Fruit fly (Drosophila melanogaster): ENCODE measurements around the gene CG34117.

Gene CG34117

DNA sequence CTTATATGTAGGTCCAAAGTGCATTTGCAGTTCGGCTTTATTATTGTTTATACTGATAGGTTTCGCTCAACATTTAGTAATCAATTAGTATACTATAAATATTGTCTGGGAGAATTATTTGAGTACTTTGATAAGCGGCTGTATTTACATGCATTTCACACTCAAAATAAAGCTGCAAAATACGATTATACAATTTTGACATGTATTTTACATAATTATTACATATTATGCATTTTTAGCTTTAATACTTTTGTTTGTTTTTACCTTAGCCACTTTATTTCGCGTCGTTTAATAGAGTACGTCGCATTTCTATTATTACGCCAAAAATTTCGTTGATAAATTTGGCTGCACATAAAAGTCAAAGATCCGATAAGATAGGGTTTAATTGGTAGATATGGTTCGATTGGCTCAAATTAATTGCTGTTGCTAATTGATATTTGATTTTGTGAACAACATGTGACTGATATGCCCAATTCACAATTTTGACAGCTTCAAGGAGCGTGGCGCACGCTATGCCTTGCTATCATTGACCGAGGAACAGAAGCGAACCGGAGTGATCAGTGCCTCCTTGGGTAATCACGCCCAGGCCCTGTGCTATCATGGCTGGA is 33.9 kb downstream of the CG34117 start:
- TF ChIP-seq dsx (GFP tag; optimal IDR thresholded peaks at IDR 0.05; ENCODE audit: poor library complexity, severe bottlenecking) (no peak), vri (GFP tag; optimal IDR thresholded peaks at IDR 0.05) (peak; percentile 76), CG6808 (GFP tag; optimal IDR thresholded peaks at IDR 0.05) (peak; percentile 2), Eip78C (GFP tag) (peak; percentile 39), Eip93F (GFP tag; optimal IDR thresholded peaks at IDR 0.05) (peak; percentile 32), Hr38 (GFP tag; optimal IDR thresholded peaks at IDR 0.05) (no peak), Gug (GFP tag; IDR thresholded peaks at IDR 0.05) (no peak)

DNA sequence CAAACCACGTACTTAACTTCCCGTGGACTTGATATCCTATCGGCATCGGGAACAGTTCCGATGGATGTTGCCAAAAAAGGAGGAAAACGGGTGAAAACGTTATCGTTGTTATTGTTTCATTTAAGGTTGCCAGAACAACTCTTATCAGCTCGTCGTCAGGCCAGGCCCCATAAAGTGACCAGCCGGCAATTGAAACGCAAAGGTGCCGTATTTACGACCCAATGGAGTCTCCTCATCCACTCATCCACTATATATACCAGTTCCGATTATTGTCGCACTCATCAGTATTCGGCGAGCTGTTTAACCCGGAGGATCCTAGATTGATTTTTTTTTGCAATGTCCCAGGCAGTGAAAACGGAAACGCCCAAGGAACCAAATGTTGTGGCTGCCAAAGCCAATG is 34.7 kb downstream of the CG34117 start, which contains the start of gene Srr:
TSS of gene Srr (plus strand) at position 278 of the 400 bp plus-strand sequence.
- TF ChIP-seq svp (GFP tag) (peak; percentile 94), CG6808 (GFP tag; optimal IDR thresholded peaks at IDR 0.05) (no peak)

DNA sequence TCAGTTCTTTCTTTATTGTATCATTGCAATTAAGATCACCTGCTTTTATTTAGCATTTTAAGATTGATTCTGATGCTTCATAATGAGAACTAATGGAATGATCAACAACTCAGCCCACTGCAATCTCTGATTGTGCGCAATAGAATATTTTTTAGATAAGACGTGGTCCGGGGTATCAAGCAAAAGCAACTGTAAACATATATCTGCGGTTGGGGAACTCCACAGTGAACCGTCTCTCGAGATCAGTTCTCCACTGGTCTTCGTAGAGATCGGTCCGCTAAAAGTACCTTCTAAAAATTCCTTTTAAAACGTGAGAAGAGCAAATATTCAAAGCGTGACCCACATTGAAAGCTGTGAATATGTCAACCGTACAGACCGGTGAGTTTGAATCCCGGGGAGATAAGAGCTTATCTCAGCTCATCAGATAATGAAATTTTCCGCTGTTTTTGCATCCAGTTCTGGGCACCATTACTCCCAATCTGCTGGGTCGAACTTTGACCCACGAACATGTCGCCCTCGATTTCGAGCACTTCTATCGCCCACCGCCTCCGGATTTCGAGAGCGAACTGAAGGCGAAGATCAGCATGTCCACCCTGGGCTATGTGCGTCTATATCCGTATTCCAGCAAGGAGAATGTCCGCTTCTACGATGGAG is 36.7 kb downstream of the CG34117 start, which contains the start of gene CG18473:
TSS of gene CG18473 (plus strand) at position 240 of the 654 bp plus-strand sequence.
- TF ChIP-seq Sox102F (GFP tag; optimal IDR thresholded peaks at IDR 0.05) (no peak), ss (GFP tag; optimal IDR thresholded peaks at IDR 0.05) (no peak), CG15336 (GFP tag; IDR thresholded peaks at IDR 0.05) (no peak), svp (GFP tag) (peak; percentile 93), Eip78C (GFP tag) (peak; percentile 65), dac (GFP tag; optimal IDR thresholded peaks at IDR 0.05) (no peak), fkh (GFP tag; optimal IDR thresholded peaks at IDR 0.05) (peak; percentile 10), CG8119 (GFP tag; IDR thresholded peaks at IDR 0.05) (no peak)

DNA sequence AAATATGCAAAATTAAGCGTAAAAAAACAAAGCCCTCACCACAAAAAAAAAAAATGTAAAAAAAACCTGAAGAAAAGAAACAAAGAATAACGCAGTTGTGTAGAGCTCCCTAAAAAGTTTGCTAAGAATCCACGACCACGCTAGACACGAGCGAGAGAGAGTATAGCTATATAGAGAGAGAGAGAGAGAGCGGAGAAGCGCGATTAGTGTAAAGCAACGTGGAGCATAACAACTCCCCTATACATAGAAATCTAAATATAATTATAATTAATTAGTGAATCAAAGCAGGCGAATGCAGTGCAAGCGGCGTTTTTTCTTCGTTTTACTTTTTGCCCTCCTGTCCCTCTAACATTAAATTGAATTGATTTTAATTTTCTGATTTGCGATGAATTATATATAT is 40.5 kb downstream of the CG34117 start:
- no peak for TF ChIP-seq CG9139 (GFP tag; optimal IDR thresholded peaks at IDR 0.05)
- TF ChIP-seq CG4318 (GFP tag; optimal IDR thresholded peaks at IDR 0.05): no peak
- no peak for TF ChIP-seq CG6854 (GFP tag; optimal IDR thresholded peaks at IDR 0.05)
- no peak for TF ChIP-seq Sox15 (GFP tag; optimal IDR thresholded peaks at IDR 0.05)
- TF ChIP-seq fd85E (GFP tag; optimal IDR thresholded peaks at IDR 0.05): no peak
- no peak for TF ChIP-seq Eip75B (GFP tag; optimal IDR thresholded peaks at IDR 0.05)
- TF ChIP-seq CG1621 (tag; optimal IDR thresholded peaks at IDR 0.05): no peak
- no peak for TF ChIP-seq topi (GFP tag; optimal IDR thresholded peaks at IDR 0.05)
- no peak for TF ChIP-seq Met (GFP tag; optimal IDR thresholded peaks at IDR 0.05)
- TF ChIP-seq CG6276 (GFP tag; optimal IDR thresholded peaks at IDR 0.05): no peak

DNA sequence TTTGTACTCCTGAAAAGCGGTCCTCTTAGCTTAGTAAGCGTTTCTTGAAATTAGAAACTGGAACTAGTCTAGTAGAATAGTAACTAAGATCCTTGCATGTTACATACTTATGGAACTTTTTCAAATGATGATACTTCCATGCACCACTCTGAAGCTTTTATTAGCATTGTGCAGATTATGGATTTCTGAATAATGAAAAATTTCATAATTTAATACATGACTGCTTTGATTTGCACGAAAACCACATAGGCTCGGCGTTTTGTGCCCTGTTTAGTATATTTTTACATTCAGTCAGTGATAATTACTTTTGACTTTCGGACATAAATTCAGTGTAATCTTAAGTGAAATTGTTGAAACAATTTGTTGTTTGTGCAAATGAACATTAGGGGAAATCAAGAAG is 44.7 kb downstream of the CG34117 start, which contains the start of gene CG43675:
TSS of gene CG43675 (plus strand) at position 301 of the 400 bp plus-strand sequence.
- TF ChIP-seq Hr38 (GFP tag; optimal IDR thresholded peaks at IDR 0.05) (no peak), Lpt (GFP tag; optimal IDR thresholded peaks at IDR 0.05) (no peak), Hr4 (GFP tag; optimal IDR thresholded peaks at IDR 0.05) (no peak), esn (GFP tag; optimal IDR thresholded peaks at IDR 0.05) (no peak), salr (GFP tag; optimal IDR thresholded peaks at IDR 0.05) (no peak), CG3032 (tag; optimal IDR thresholded peaks at IDR 0.05) (no peak), achi (GFP tag; optimal IDR thresholded peaks at IDR 0.05) (no peak), CG32006 (GFP tag; optimal IDR thresholded peaks at IDR 0.05) (no peak), CG3919 (GFP tag; optimal IDR thresholded peaks at IDR 0.05) (no peak), CG9139 (GFP tag; optimal IDR thresholded peaks at IDR 0.05) (no peak), CG8632 (GFP tag; optimal IDR thresholded peaks at IDR 0.05) (no peak)
